Worm (Caenorhabditis elegans): Measurements from ENCODE around the gene tmem-138.

DNA sequence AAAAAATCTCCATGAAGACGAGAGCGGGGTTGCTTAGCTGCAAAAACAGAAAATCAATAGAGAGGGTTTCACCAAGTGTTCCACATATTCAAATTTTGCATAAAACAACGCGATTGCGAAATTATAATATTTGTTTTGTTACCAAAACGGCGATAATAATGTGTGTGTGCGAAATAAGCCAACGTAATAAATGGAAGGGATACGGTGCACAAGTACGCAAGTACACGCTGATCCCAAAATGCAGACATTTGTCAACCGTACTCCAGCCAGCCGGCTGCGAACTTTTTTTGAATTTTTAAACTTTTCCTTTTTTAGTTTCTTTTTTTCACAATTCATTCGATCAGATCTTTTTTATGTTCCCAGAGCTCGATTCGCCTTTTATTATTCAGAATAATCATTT is 32.3 kb upstream of the tmem-138 start, which contains the start of gene ire-1:
- TF ChIP-seq him-1 (tag; optimal IDR thresholded peaks at IDR 0.05) (no peak), dao-5 (tag; optimal IDR thresholded peaks at IDR 0.05) (no peak), W03F9.2 (tag; optimal IDR thresholded peaks at IDR 0.05) (peak; percentile 70)
